Fruit fly (Drosophila melanogaster): ENCODE data around the gene Adk2.
A peak's percentile ranks its signal among the peaks of the same experiment; 100 is the strongest.

Adk2 gene

dm6 chr3L:13006490-13006889 is 16.0 kb downstream of the Adk2 start, which contains the start of gene CG11263 (continued):
- peak; percentile 45 for TF ChIP-seq PHDP (tag; optimal IDR thresholded peaks at IDR 0.05)
- TF ChIP-seq CG17328 (GFP tag; IDR thresholded peaks at IDR 0.05) = peak; percentile 11; the same call in 1 of the 2 replicates
- TF ChIP-seq C15 (GFP tag; IDR thresholded peaks at IDR 0.05) = no peak
- no peak for TF ChIP-seq Nf-YC (tag; optimal IDR thresholded peaks at IDR 0.05)
- no peak for TF ChIP-seq CG17186 (GFP tag; optimal IDR thresholded peaks at IDR 0.05)
- no peak for TF ChIP-seq sim (GFP tag; IDR thresholded peaks at IDR 0.05)
- peak; percentile 19 for TF ChIP-seq Mad (GFP tag; optimal IDR thresholded peaks at IDR 0.05)
- TF ChIP-seq kni (GFP tag; optimal IDR thresholded peaks at IDR 0.05) = no peak
- TF ChIP-seq lilli (GFP tag; optimal IDR thresholded peaks at IDR 0.05) = peak; percentile 74
- no peak for TF ChIP-seq CG6175 (GFP tag; IDR thresholded peaks at IDR 0.05)
- TF ChIP-seq CG30403 (GFP tag; optimal IDR thresholded peaks at IDR 0.05) = peak; percentile 70
- TF ChIP-seq btn (GFP tag; optimal IDR thresholded peaks at IDR 0.05) = no peak
- no peak for TF ChIP-seq CG8478 (optimal IDR thresholded peaks at IDR 0.05)
- peak; percentile 15; the same call in 1 of the 2 replicates for TF ChIP-seq CG31224 (GFP tag; IDR thresholded peaks at IDR 0.05)
- peak; percentile 64 for TF ChIP-seq gem (tag; optimal IDR thresholded peaks at IDR 0.05)
- TF ChIP-seq Dad (GFP tag; optimal IDR thresholded peaks at IDR 0.05) = peak; percentile 25
- TF ChIP-seq tna (GFP tag; IDR thresholded peaks at IDR 0.05; ENCODE audit: partially characterized antibody) = no peak; the same call in 1 of the 2 replicates
- TF ChIP-seq CG12071 (GFP tag; optimal IDR thresholded peaks at IDR 0.05) = no peak
- TF ChIP-seq pb (GFP tag; optimal IDR thresholded peaks at IDR 0.05) = no peak
- TF ChIP-seq disco-r (GFP tag; optimal IDR thresholded peaks at IDR 0.05) = no peak
- no peak for TF ChIP-seq ash1 (GFP tag; optimal IDR thresholded peaks at IDR 0.05)
- no peak for TF ChIP-seq CG10959 (GFP tag; IDR thresholded peaks at IDR 0.05)
- no peak for TF ChIP-seq CG1233 (GFP tag; optimal IDR thresholded peaks at IDR 0.05)
- TF ChIP-seq dm (GFP tag; optimal IDR thresholded peaks at IDR 0.05) = peak; percentile 54
- TF ChIP-seq CG8944 (GFP tag; optimal IDR thresholded peaks at IDR 0.05) = peak; percentile 50
- no peak for TF ChIP-seq da (GFP tag; optimal IDR thresholded peaks at IDR 0.05)
- peak; percentile 51 for TF ChIP-seq CG18262 (tag; optimal IDR thresholded peaks at IDR 0.05)
- TF ChIP-seq danr (GFP tag; IDR thresholded peaks at IDR 0.05) = no peak
- TF ChIP-seq sna (GFP tag; IDR thresholded peaks at IDR 0.05; ENCODE audit: partially characterized antibody) = no peak; the same call in none of the 2 replicates
- TF ChIP-seq CG30431 (GFP tag; optimal IDR thresholded peaks at IDR 0.05) = peak; percentile 7
- peak; percentile 19 for TF ChIP-seq CG10209 (GFP tag; optimal IDR thresholded peaks at IDR 0.05)
- TF ChIP-seq Nf-YA (GFP tag; IDR thresholded peaks at IDR 0.05) = no peak
- TF ChIP-seq zf30C (GFP tag; optimal IDR thresholded peaks at IDR 0.05) = peak; percentile 90
- peak; percentile 29; the same call in 1 of the 3 replicates for TF ChIP-seq Aef1 (GFP tag; IDR thresholded peaks at IDR 0.05)
- TF ChIP-seq salm (tag; optimal IDR thresholded peaks at IDR 0.05) = no peak
- no peak for TF ChIP-seq CG18619 (GFP tag; optimal IDR thresholded peaks at IDR 0.05)
- peak; percentile 12 for TF ChIP-seq gcm2 (GFP tag; optimal IDR thresholded peaks at IDR 0.05)
- no peak for TF ChIP-seq CG10147 (GFP tag; optimal IDR thresholded peaks at IDR 0.05)
- TF ChIP-seq CG6813 (GFP tag; optimal IDR thresholded peaks at IDR 0.05) = no peak
- no peak for TF ChIP-seq Bdp1 (GFP tag; optimal IDR thresholded peaks at IDR 0.05)
- no peak for TF ChIP-seq CG11504 (tag; optimal IDR thresholded peaks at IDR 0.05)
- TF ChIP-seq pita (GFP tag; optimal IDR thresholded peaks at IDR 0.05) = peak; percentile 52
- TF ChIP-seq kah (GFP tag; optimal IDR thresholded peaks at IDR 0.05) = no peak
- peak; percentile 37; the same call in 1 of the 3 replicates for TF ChIP-seq CG17361 (GFP tag; IDR thresholded peaks at IDR 0.05)
- peak; percentile 72 for TF ChIP-seq HmgD (GFP tag; optimal IDR thresholded peaks at IDR 0.05)
- peak; percentile 7 for TF ChIP-seq CG16863 (GFP tag; optimal IDR thresholded peaks at IDR 0.05)
- TF ChIP-seq Hsf (GFP tag; optimal IDR thresholded peaks at IDR 0.05) = peak; percentile 70
- no peak for TF ChIP-seq CG32767 (GFP tag; IDR thresholded peaks at IDR 0.05)
- no peak for TF ChIP-seq Dfd (GFP tag; optimal IDR thresholded peaks at IDR 0.05)
- no peak for TF ChIP-seq Stat92E (GFP tag; optimal IDR thresholded peaks at IDR 0.05)
- peak; percentile 14 for TF ChIP-seq CG11398 (GFP tag; optimal IDR thresholded peaks at IDR 0.05)
- no peak for TF ChIP-seq CrebB (tag; optimal IDR thresholded peaks at IDR 0.05)
